Worm (Caenorhabditis elegans) whole organism, L1 larva: ENCODE measurements around the gene rcq-5.
A peak's percentile ranks its signal among the peaks of the same experiment; 100 is the strongest.

ENCODE experiments used
- C34B4.2 ChIP-seq: sonication (generic microtip); optimal IDR thresholded peaks from 2 replicates; lab custom pipeline; 2017; ENCODE audit warnings: mild to moderate bottlenecking, missing genetic modification characterization, missing compliant biosample characterization
- F16B12.6 ChIP-seq: fragments of 150-350 bp; optimal IDR thresholded peaks from 2 replicates; lab custom pipeline; 2014; ENCODE audit warnings: missing biosample characterization, missing genetic modification characterization
- aha-1 ChIP-seq: fragments of 150-350 bp; optimal IDR thresholded peaks from 2 replicates; lab custom pipeline; 2014; ENCODE audit warnings: missing biosample characterization, missing genetic modification characterization
- aly-2 ChIP-seq: fragments of 150-350 bp; optimal IDR thresholded peaks from 2 replicates; lab custom pipeline; 2014; ENCODE audit warnings: missing biosample characterization, missing genetic modification characterization
- ama-1 ChIP-seq: fragments of 150-350 bp; optimal IDR thresholded peaks from 2 replicates; lab custom pipeline; 2014
- blmp-1 ChIP-seq: fragments of 150-350 bp; optimal IDR thresholded peaks from 2 replicates; lab custom pipeline; 2014; ENCODE audit warnings: missing biosample characterization, missing genetic modification characterization
- ceh-63 ChIP-seq: fragments of 200-800 bp; sonication (Bioruptor generic); optimal IDR thresholded peaks from 2 replicates; lab custom pipeline; 2018; ENCODE audit warnings: mild to moderate bottlenecking, missing genetic modification characterization, missing compliant biosample characterization
- ceh-8 ChIP-seq: fragments of 200-800 bp; sonication (Bioruptor generic); optimal IDR thresholded peaks from 2 replicates; lab custom pipeline; 2018; ENCODE audit warnings: mild to moderate bottlenecking, missing genetic modification characterization, moderate library complexity, missing compliant biosample characterization
- ceh-82 ChIP-seq, 3 experiments: fragments of 150-350 bp in 1 of 3; sonication (generic microtip) in 2 of 3; optimal IDR thresholded peaks; 2 replicates each; lab custom pipeline; 2014 to 2017; ENCODE audit warnings: missing biosample characterization in 3 of 3, missing genetic modification characterization in 3 of 3
- ceh-88 ChIP-seq: fragments of 200-800 bp; sonication (Bioruptor generic); IDR thresholded peaks from 2 replicates; pipeline ENCODE4 v1.3.6; 2022; ENCODE audit warnings: missing genetic modification characterization, missing compliant biosample characterization
- ces-1 ChIP-seq: fragments of 150-350 bp; optimal IDR thresholded peaks from 2 replicates; lab custom pipeline; 2014; ENCODE audit warnings: missing biosample characterization, missing genetic modification reagents, missing genetic modification characterization
- dpl-1 ChIP-seq, 3 experiments: fragments of 150-350 bp in 2 of 3; sonication (generic microtip) in 1 of 3; optimal IDR thresholded peaks; 2 replicates each; lab custom pipeline; 2014 to 2017; ENCODE audit warnings: missing biosample characterization in 3 of 3, missing genetic modification characterization in 3 of 3, missing genetic modification reagents in 3 of 3
- dsc-1 ChIP-seq: sonication (generic microtip); optimal IDR thresholded peaks from 2 replicates; lab custom pipeline; 2016; ENCODE audit warnings: mild to moderate bottlenecking, missing genetic modification characterization, missing compliant biosample characterization
- efl-1 ChIP-seq, 4 experiments: fragments of 150-350 bp; optimal IDR thresholded peaks in 3 of 4; peaks in 1 of 4; 1 replicate in 1 of 4; 2 replicates in 3 of 4; lab custom pipeline; 2014; ENCODE audit warnings: missing biosample characterization in 2 of 4, missing genetic modification characterization in 2 of 4, missing genetic modification reagents in 2 of 4
- efl-3 ChIP-seq: fragments of 200-800 bp; sonication (Bioruptor generic); optimal IDR thresholded peaks from 2 replicates; lab custom pipeline; 2018; ENCODE audit warnings: mild to moderate bottlenecking, missing genetic modification characterization, missing compliant biosample characterization
- egl-13 ChIP-seq: sonication (generic microtip); optimal IDR thresholded peaks from 2 replicates; lab custom pipeline; 2016; ENCODE audit warnings: missing genotype, missing genetic modification reagents, missing genetic modification characterization, missing compliant biosample characterization
- egl-27 ChIP-seq, 2 experiments: fragments of 150-350 bp in 1 of 2; sonication (generic microtip); optimal IDR thresholded peaks; 3 replicates each; lab custom pipeline; 2017 to 2018; ENCODE audit warnings: missing biosample characterization in 2 of 2, missing genetic modification characterization in 2 of 2, missing genetic modification reagents in 2 of 2
- elt-3 ChIP-seq, 6 experiments: fragments of 150-350 bp in 1 of 6; sonication (generic microtip); optimal IDR thresholded peaks; 2 replicates each; lab custom pipeline; 2017 to 2018; ENCODE audit warnings: missing biosample characterization in 6 of 6, missing genetic modification characterization in 6 of 6, inconsistent platforms in 1 of 6
- fkh-10 ChIP-seq: sonication (generic microtip); optimal IDR thresholded peaks from 2 replicates; lab custom pipeline; 2017; ENCODE audit warnings: missing biosample characterization, missing genetic modification reagents, missing genetic modification characterization
- fkh-4 ChIP-seq: sonication (generic microtip); optimal IDR thresholded peaks from 2 replicates; lab custom pipeline; 2016; ENCODE audit warnings: missing compliant biosample characterization, missing genetic modification characterization, borderline replicate concordance
- fkh-8 ChIP-seq: sonication (generic microtip); optimal IDR thresholded peaks from 2 replicates; lab custom pipeline; 2016; ENCODE audit warnings: mild to moderate bottlenecking, missing genetic modification characterization, missing compliant biosample characterization
- grh-1 ChIP-seq: fragments of 200-800 bp; sonication (Bioruptor generic); IDR thresholded peaks from 2 replicates; pipeline ENCODE4 v1.3.6; 2022; ENCODE audit warnings: missing genetic modification reagents, missing genetic modification characterization, missing compliant biosample characterization
- hpl-2 ChIP-seq: fragments of 150-350 bp; optimal IDR thresholded peaks from 2 replicates; lab custom pipeline; 2014; ENCODE audit warnings: missing biosample characterization, missing genetic modification reagents, missing genetic modification characterization
- isw-1 ChIP-seq: fragments of 200-800 bp; sonication (Bioruptor generic); IDR thresholded peaks from 2 replicates; pipeline ENCODE4 v1.3.6; 2022; ENCODE audit warnings: missing genetic modification characterization, missing compliant biosample characterization
- jun-1 ChIP-seq: fragments of 150-350 bp; optimal IDR thresholded peaks from 2 replicates; lab custom pipeline; 2014; ENCODE audit warnings: missing biosample characterization, missing genetic modification reagents, missing genetic modification characterization
- lin-14 ChIP-seq: fragments of 200-800 bp; sonication (Bioruptor generic); optimal IDR thresholded peaks from 2 replicates; lab custom pipeline; 2018; ENCODE audit warnings: mild to moderate bottlenecking, missing genetic modification characterization, moderate library complexity, missing compliant biosample characterization
- lin-15B ChIP-seq: fragments of 150-350 bp; sonication (generic microtip); optimal IDR thresholded peaks from 3 replicates; lab custom pipeline; 2014; ENCODE audit warnings: missing biosample characterization, missing genetic modification characterization
- lin-35 ChIP-seq, 2 experiments: fragments of 150-350 bp; optimal IDR thresholded peaks; 2 replicates each; lab custom pipeline; 2014; ENCODE audit warnings: missing biosample characterization in 2 of 2, missing genetic modification characterization in 2 of 2, missing genetic modification reagents in 2 of 2
- lsy-2 ChIP-seq, 2 experiments: fragments of 150-350 bp; optimal IDR thresholded peaks; 2 replicates each; lab custom pipeline; 2014; ENCODE audit warnings: missing biosample characterization in 2 of 2, missing genetic modification characterization in 2 of 2
- mdl-1 ChIP-seq, 2 experiments: fragments of 150-350 bp; optimal IDR thresholded peaks; 2 replicates each; lab custom pipeline; 2014 to 2017; ENCODE audit warnings: missing biosample characterization in 2 of 2, missing genetic modification characterization in 2 of 2, inconsistent platforms in 1 of 2
- mep-1 ChIP-seq: fragments of 150-350 bp; optimal IDR thresholded peaks from 2 replicates; lab custom pipeline; 2014; ENCODE audit warnings: missing biosample characterization, missing genetic modification characterization
- nhr-20 ChIP-seq: sonication (generic microtip); optimal IDR thresholded peaks from 2 replicates; lab custom pipeline; 2016; ENCODE audit warnings: mild to moderate bottlenecking, missing genetic modification characterization, missing compliant biosample characterization
- nhr-237 ChIP-seq: fragments of 150-350 bp; optimal IDR thresholded peaks from 2 replicates; lab custom pipeline; 2014; ENCODE audit warnings: missing biosample characterization, missing genetic modification characterization
- nhr-47 ChIP-seq: sonication (generic microtip); optimal IDR thresholded peaks from 2 replicates; lab custom pipeline; 2016; ENCODE audit warnings: mild to moderate bottlenecking, missing genetic modification characterization, moderate library complexity, missing compliant biosample characterization
- nhr-71 ChIP-seq: sonication (generic microtip); optimal IDR thresholded peaks from 2 replicates; lab custom pipeline; 2016; ENCODE audit warnings: mild to moderate bottlenecking, missing genetic modification characterization, moderate library complexity, missing compliant biosample characterization
- nhr-77 ChIP-seq: fragments of 150-350 bp; optimal IDR thresholded peaks from 2 replicates; lab custom pipeline; 2014; ENCODE audit warnings: missing biosample characterization, missing genetic modification characterization
- nhr-85 ChIP-seq: sonication (generic microtip); peaks from one replicate; lab custom pipeline; 2016; ENCODE audit warnings: missing genetic modification characterization, inconsistent platforms, missing compliant biosample characterization
- nhr-90 ChIP-seq: sonication (generic microtip); optimal IDR thresholded peaks from 2 replicates; lab custom pipeline; 2016; ENCODE audit warnings: mild to moderate bottlenecking, missing genetic modification characterization, missing compliant biosample characterization; ENCODE audit not compliant: poor library complexity
- pag-3 ChIP-seq: sonication (generic microtip); optimal IDR thresholded peaks from 2 replicates; lab custom pipeline; 2017; ENCODE audit warnings: missing genetic modification characterization, mild to moderate bottlenecking, missing compliant biosample characterization, antibody characterized with exemption, borderline replicate concordance; ENCODE audit not compliant: insufficient read depth
- skn-1 ChIP-seq: fragments of 150-350 bp; optimal IDR thresholded peaks from 2 replicates; lab custom pipeline; 2014; ENCODE audit warnings: missing biosample characterization, missing genetic modification characterization
- snpc-4 ChIP-seq: fragments of 150-350 bp; optimal IDR thresholded peaks from 2 replicates; lab custom pipeline; 2014; ENCODE audit warnings: missing biosample characterization, missing genetic modification characterization
- snu-23 ChIP-seq: sonication (generic microtip); optimal IDR thresholded peaks from 2 replicates; lab custom pipeline; 2016; ENCODE audit warnings: missing genetic modification characterization, missing compliant biosample characterization
- sup-37 ChIP-seq: fragments of 200-800 bp; sonication (Bioruptor generic); optimal IDR thresholded peaks from 2 replicates; lab custom pipeline; 2018; ENCODE audit warnings: mild to moderate bottlenecking, missing genetic modification characterization, missing compliant biosample characterization
- swsn-7 ChIP-seq: sonication (generic microtip); optimal IDR thresholded peaks from 2 replicates; lab custom pipeline; 2016; ENCODE audit warnings: missing genetic modification characterization, missing compliant biosample characterization
- tbx-2 ChIP-seq: sonication (generic microtip); optimal IDR thresholded peaks from 2 replicates; lab custom pipeline; 2016; ENCODE audit warnings: missing genetic modification characterization, missing compliant biosample characterization
- tlp-1 ChIP-seq: fragments of 150-350 bp; optimal IDR thresholded peaks from 2 replicates; lab custom pipeline; 2014; ENCODE audit warnings: missing biosample characterization, missing genetic modification characterization
- unc-30 ChIP-seq: sonication (generic microtip); optimal IDR thresholded peaks from 2 replicates; lab custom pipeline; 2017; ENCODE audit warnings: missing biosample characterization, missing genetic modification characterization
- unc-62 ChIP-seq: fragments of 150-350 bp; optimal IDR thresholded peaks from 2 replicates; lab custom pipeline; 2014; ENCODE audit warnings: missing biosample characterization, missing genetic modification reagents, missing genetic modification characterization
- unc-86 ChIP-seq: sonication (generic microtip); optimal IDR thresholded peaks from 2 replicates; lab custom pipeline; 2016; ENCODE audit warnings: missing genetic modification characterization, missing compliant biosample characterization
- unc-98 ChIP-seq: fragments of 200-800 bp; sonication (Bioruptor generic); IDR thresholded peaks from 2 replicates; pipeline ENCODE4 v1.3.6; 2022; ENCODE audit warnings: missing genetic modification characterization, missing compliant biosample characterization
- xbp-1 ChIP-seq: sonication (generic microtip); optimal IDR thresholded peaks from 2 replicates; lab custom pipeline; 2016; ENCODE audit warnings: missing genetic modification characterization, missing compliant biosample characterization
- zip-4 ChIP-seq: fragments of 200-800 bp; sonication (Bioruptor generic); optimal IDR thresholded peaks from 2 replicates; lab custom pipeline; 2018; ENCODE audit warnings: mild to moderate bottlenecking, missing genetic modification characterization, moderate library complexity, missing compliant biosample characterization
- ztf-11 ChIP-seq, 2 experiments: sonication (generic microtip); optimal IDR thresholded peaks; 2 replicates each; lab custom pipeline; 2016 to 2017; ENCODE audit warnings: missing genetic modification characterization in 2 of 2, missing biosample characterization in 1 of 2, missing compliant biosample characterization in 1 of 2

rcq-5 gene

DNA sequence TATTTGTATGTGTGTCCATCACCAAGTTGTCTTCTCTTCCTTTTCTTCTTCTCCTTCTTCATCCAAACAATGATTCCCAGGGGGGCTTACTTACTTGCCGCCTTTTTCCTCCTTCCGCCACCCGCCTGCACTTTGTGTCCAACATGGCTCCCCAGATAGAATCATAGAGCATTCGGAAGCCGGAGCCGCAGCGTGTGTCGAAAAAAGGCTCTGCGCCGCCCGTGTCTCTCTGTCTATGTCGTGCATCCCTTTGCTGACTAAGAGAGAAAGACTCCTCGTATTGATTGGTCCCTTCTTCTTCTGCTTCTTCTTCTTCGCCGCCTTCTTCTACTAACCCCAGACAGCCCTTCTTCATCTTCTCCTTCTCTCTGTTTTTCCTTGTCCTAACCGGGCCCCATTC is 5.9 kb upstream of the rcq-5 start:
- TF ChIP-seq tlp-1 (tag; lab: Kevin White, UChicago) = no peak
- peak; percentile 94 for TF ChIP-seq lin-14 (GFP tag; lab: Kevin White, UChicago)
- no peak for TF ChIP-seq efl-3 (GFP tag; lab: Kevin White, UChicago)
- peak in 2 of 3 experiments; percentile 32 to 87 for TF ChIP-seq ceh-82 (tag; optimal IDR thresholded peaks at IDR 0.05; lab: Kevin White, UChicago)
- peak; percentile 11 for TF ChIP-seq dsc-1 (tag; lab: Kevin White, UChicago)
- no peak for TF ChIP-seq grh-1 (GFP tag; lab: Robert Waterston, UW)
- TF ChIP-seq egl-27 (tag; optimal IDR thresholded peaks at IDR 0.05; lab: Kevin White, UChicago) = no peak
- TF ChIP-seq hpl-2 (GFP tag; lab: Kevin White, UChicago) = no peak
- TF ChIP-seq ceh-88 = no peak
- no peak for TF ChIP-seq aha-1 (tag; lab: Kevin White, UChicago)
- no peak for TF ChIP-seq fkh-4 (tag; lab: Kevin White, UChicago)
- TF ChIP-seq isw-1 = peak; percentile 43
- TF ChIP-seq tbx-2 (tag; lab: Kevin White, UChicago) = peak; percentile 60
- TF ChIP-seq unc-86 (tag; lab: Kevin White, UChicago) = peak; percentile 67
- TF ChIP-seq ceh-8 (GFP tag; lab: Kevin White, UChicago) = no peak
- no peak for TF ChIP-seq mdl-1 (tag; optimal IDR thresholded peaks at IDR 0.05; lab: Kevin White, UChicago)
- peak; percentile 40 for TF ChIP-seq nhr-47 (tag; lab: Kevin White, UChicago)
- TF ChIP-seq unc-98 (GFP tag; lab: Robert Waterston, UW) = no peak
- no peak for TF ChIP-seq lin-15B (tag; lab: Kevin White, UChicago)
- peak; percentile 49 for TF ChIP-seq nhr-71 (tag; lab: Kevin White, UChicago)
- no peak for TF ChIP-seq sup-37
- no peak for TF ChIP-seq C34B4.2 (tag; lab: Kevin White, UChicago)
- no peak for TF ChIP-seq blmp-1 (tag; lab: Kevin White, UChicago)
- peak; percentile 26 for TF ChIP-seq xbp-1
- no peak for TF ChIP-seq nhr-77
- no peak for TF ChIP-seq nhr-20 (tag; lab: Kevin White, UChicago)
- no peak for TF ChIP-seq nhr-237
- no peak for TF ChIP-seq nhr-85
- peak in 1 of 2 experiments; percentile 49 for TF ChIP-seq lsy-2 (tag; optimal IDR thresholded peaks at IDR 0.05; lab: Kevin White, UChicago)
- TF ChIP-seq snu-23 (GFP tag; lab: Kevin White, UChicago) = peak; percentile 49
- TF ChIP-seq swsn-7 = peak; percentile 58
- TF ChIP-seq ama-1 = no peak
- TF ChIP-seq jun-1 = no peak
- TF ChIP-seq aly-2 (tag; lab: Kevin White, UChicago) = no peak
- no peak for TF ChIP-seq skn-1 (tag; lab: Kevin White, UChicago)
- TF ChIP-seq zip-4 = no peak
- peak in 1 of 2 experiments; percentile 50 for TF ChIP-seq lin-35 (GFP tag; optimal IDR thresholded peaks at IDR 0.05; lab: Kevin White, UChicago)
- TF ChIP-seq unc-62 (GFP tag; lab: Kevin White, UChicago) = no peak
- TF ChIP-seq mep-1 (tag; lab: Kevin White, UChicago) = no peak
- peak; percentile 72 for TF ChIP-seq fkh-8 (tag; lab: Kevin White, UChicago)
- TF ChIP-seq nhr-90 = no peak
- TF ChIP-seq unc-30 (tag; lab: Kevin White, UChicago) = no peak
- TF ChIP-seq elt-3 (tag; optimal IDR thresholded peaks at IDR 0.05; lab: Kevin White, UChicago) = no peak
- TF ChIP-seq egl-13 (tag; lab: Kevin White, UChicago) = peak; percentile 14
- no peak for TF ChIP-seq snpc-4 (tag; lab: Kevin White, UChicago)
- TF ChIP-seq pag-3 (tag; lab: Kevin White, UChicago) = no peak
- no peak for TF ChIP-seq ces-1 (GFP tag; lab: Kevin White, UChicago)
- peak; percentile 15 for TF ChIP-seq fkh-10 (GFP tag; lab: Kevin White, UChicago)
- no peak for TF ChIP-seq ceh-63
- peak; percentile 22 to 24 for TF ChIP-seq efl-1 (optimal IDR thresholded peaks at IDR 0.05; lab: Kevin White, UChicago)
- TF ChIP-seq efl-1 (GFP tag; optimal IDR thresholded peaks at IDR 0.05 in 1 of 2; lab: Kevin White, UChicago) = no peak
- peak in 1 of 3 experiments; percentile 39 for TF ChIP-seq dpl-1 (GFP tag; optimal IDR thresholded peaks at IDR 0.05; lab: Kevin White, UChicago)
- no peak for TF ChIP-seq ztf-11 (tag; optimal IDR thresholded peaks at IDR 0.05; lab: Kevin White, UChicago)
- peak; percentile 15 for TF ChIP-seq F16B12.6
